Fruit fly (Drosophila melanogaster): Measurements from ENCODE around the gene CG1737.

The CG1737 gene

dm6 chrX:11389494-11390447 is 39.4 kb downstream of the CG1737 start (continued):
- TF ChIP-seq cas (GFP tag; IDR thresholded peaks at IDR 0.05) (no peak), CG18476 (GFP tag; optimal IDR thresholded peaks at IDR 0.05) (no peak), lilli (GFP tag; optimal IDR thresholded peaks at IDR 0.05) (no peak), CG13894 (tag; optimal IDR thresholded peaks at IDR 0.05) (no peak), CG30020 (tag; optimal IDR thresholded peaks at IDR 0.05) (peak; percentile 28), ken (GFP tag; IDR thresholded peaks at IDR 0.05) (no peak), CG13424 (tag; optimal IDR thresholded peaks at IDR 0.05) (no peak), fd3F (GFP tag; optimal IDR thresholded peaks at IDR 0.05) (no peak), CG12236 (GFP tag; optimal IDR thresholded peaks at IDR 0.05) (no peak), CG14710 (tag; optimal IDR thresholded peaks at IDR 0.05) (peak; percentile 22), inv (GFP tag; IDR thresholded peaks at IDR 0.05; ENCODE audit: partially characterized antibody) (peak; percentile 70), nerfin-2 (GFP tag; IDR thresholded peaks at IDR 0.05; ENCODE audit: partially characterized antibody) (peak; percentile 82), CG10209 (GFP tag; optimal IDR thresholded peaks at IDR 0.05) (no peak), Vsx1 (GFP tag; optimal IDR thresholded peaks at IDR 0.05) (no peak), CG3847 (GFP tag; IDR thresholded peaks at IDR 0.05) (no peak), CG30403 (GFP tag; optimal IDR thresholded peaks at IDR 0.05) (no peak), sug (tag; optimal IDR thresholded peaks at IDR 0.05) (no peak), prd (optimal IDR thresholded peaks at IDR 0.05) (no peak), prd (GFP tag; IDR thresholded peaks at IDR 0.05) (no peak), CG18262 (tag; optimal IDR thresholded peaks at IDR 0.05) (no peak), gcm (GFP tag; optimal IDR thresholded peaks at IDR 0.05) (no peak), CG1792 (GFP tag; optimal IDR thresholded peaks at IDR 0.05) (no peak), CG12942 (GFP tag; optimal IDR thresholded peaks at IDR 0.05) (no peak), lov (optimal IDR thresholded peaks at IDR 0.05) (no peak), lov (GFP tag; IDR thresholded peaks at IDR 0.05) (no peak), ssp (GFP tag; IDR thresholded peaks at IDR 0.05) (no peak), vvl (GFP tag; IDR thresholded peaks at IDR 0.05) (no peak), CG2120 (GFP tag; optimal IDR thresholded peaks at IDR 0.05) (no peak), mam (GFP tag; optimal IDR thresholded peaks at IDR 0.05) (no peak), CHES-1-like (GFP tag; optimal IDR thresholded peaks at IDR 0.05) (no peak), dati (GFP tag; IDR thresholded peaks at IDR 0.05) (no peak), Nf-YB (GFP tag; optimal IDR thresholded peaks at IDR 0.05) (no peak), Hr39 (optimal IDR thresholded peaks at IDR 0.05) (peak; percentile 58), CG9817 (tag; optimal IDR thresholded peaks at IDR 0.05) (no peak), CG8290 (GFP tag; optimal IDR thresholded peaks at IDR 0.05) (no peak), CG8290 (tag; optimal IDR thresholded peaks at IDR 0.05) (no peak), dpn (GFP tag; optimal IDR thresholded peaks at IDR 0.05) (no peak), usp (GFP tag; optimal IDR thresholded peaks at IDR 0.05) (no peak), tll (GFP tag; optimal IDR thresholded peaks at IDR 0.05) (peak in 1 of 2 experiments; percentile 15), Hmr (GFP tag; optimal IDR thresholded peaks at IDR 0.05) (peak; percentile 13), Bdp1 (GFP tag; optimal IDR thresholded peaks at IDR 0.05) (no peak), CG17186 (GFP tag; optimal IDR thresholded peaks at IDR 0.05) (peak; percentile 6), Hand (GFP tag; optimal IDR thresholded peaks at IDR 0.05) (no peak), lbe (GFP tag; optimal IDR thresholded peaks at IDR 0.05) (peak; percentile 9), CG11398 (GFP tag; optimal IDR thresholded peaks at IDR 0.05) (no peak), CG8924 (tag; optimal IDR thresholded peaks at IDR 0.05) (no peak), Gug (GFP tag; IDR thresholded peaks at IDR 0.05) (no peak), CG8089 (GFP tag; optimal IDR thresholded peaks at IDR 0.05) (no peak), CG9932 (GFP tag; IDR thresholded peaks at IDR 0.05) (no peak), sob (GFP tag; IDR thresholded peaks at IDR 0.05) (no peak), CG14441 (GFP tag; IDR thresholded peaks at IDR 0.05) (no peak)
